Worm (Caenorhabditis elegans) whole organism, L4 larva: Measurements from ENCODE around the gene Y24F12A.1.

Source experiments
- F44E2.7 ChIP-seq: fragments of 200-800 bp; sonication (Bioruptor generic); IDR thresholded peaks from 2 replicates; pipeline ENCODE4 v2.1.2; 2022; ENCODE audit warnings: missing genetic modification characterization, missing compliant biosample characterization
- R02D3.7 ChIP-seq: fragments of 150-350 bp; sonication (generic microtip); optimal IDR thresholded peaks from 3 replicates; lab custom pipeline; 2014; ENCODE audit warnings: missing biosample characterization, missing genetic modification characterization
- Y5F2A.4 ChIP-seq: fragments of 200-800 bp; sonication (Bioruptor generic); optimal IDR thresholded peaks from 2 replicates; lab custom pipeline; 2018; ENCODE audit warnings: mild to moderate bottlenecking, missing genetic modification characterization, missing compliant biosample characterization
- aha-1 ChIP-seq: fragments of 150-350 bp; peaks from one replicate; lab custom pipeline; 2014; ENCODE audit warnings: missing biosample characterization, missing genetic modification characterization
- aly-2 ChIP-seq: sonication (generic microtip); optimal IDR thresholded peaks from 2 replicates; lab custom pipeline; 2018; ENCODE audit warnings: missing biosample characterization, missing genetic modification characterization
- attf-4 ChIP-seq: sonication (generic microtip); optimal IDR thresholded peaks from 3 replicates; lab custom pipeline; 2017; ENCODE audit warnings: missing biosample characterization, missing genetic modification characterization
- ceh-44 ChIP-seq: fragments of 200-800 bp; sonication (Bioruptor generic); IDR thresholded peaks from 2 replicates; pipeline ENCODE4 v1.3.6; 2022; ENCODE audit warnings: missing genetic modification reagents, missing genetic modification characterization, missing compliant biosample characterization
- ceh-82 ChIP-seq: sonication (generic microtip); optimal IDR thresholded peaks from 2 replicates; lab custom pipeline; 2017; ENCODE audit warnings: missing biosample characterization, missing genetic modification characterization
- ctbp-1 ChIP-seq: fragments of 200-800 bp; sonication (Bioruptor generic); IDR thresholded peaks from 2 replicates; pipeline ENCODE4 v1.3.6; 2022; ENCODE audit warnings: missing genetic modification reagents, missing genetic modification characterization, missing compliant biosample characterization
- daf-12 ChIP-seq: fragments of 150-350 bp; optimal IDR thresholded peaks from 2 replicates; lab custom pipeline; 2014; ENCODE audit warnings: missing biosample characterization, missing genetic modification reagents, missing genetic modification characterization
- daf-16 ChIP-seq, 3 experiments: sonication (generic microtip); optimal IDR thresholded peaks; 2 replicates each; lab custom pipeline; 2016 to 2017; ENCODE audit warnings: missing genetic modification characterization in 3 of 3, missing genetic modification reagents in 3 of 3, mild to moderate bottlenecking in 2 of 3, missing compliant biosample characterization in 2 of 3, missing biosample characterization in 1 of 3, moderate library complexity in 1 of 3
- daf-8 ChIP-seq: fragments of 200-800 bp; sonication (Bioruptor generic); IDR thresholded peaks from 2 replicates; pipeline ENCODE4 v1.3.6; 2022; ENCODE audit warnings: missing genetic modification characterization, missing compliant biosample characterization
- dmd-6 ChIP-seq: fragments of 200-800 bp; sonication (Bioruptor generic); IDR thresholded peaks from 2 replicates; pipeline ENCODE4 v1.3.6; 2022; ENCODE audit warnings: missing genetic modification reagents, missing genetic modification characterization, missing compliant biosample characterization
- duxl-1 ChIP-seq: sonication (generic microtip); optimal IDR thresholded peaks from 2 replicates; lab custom pipeline; 2016; ENCODE audit warnings: mild to moderate bottlenecking, missing genetic modification characterization, moderate library complexity, missing compliant biosample characterization; ENCODE audit not compliant: poor library complexity
- dve-1 ChIP-seq: sonication (generic microtip); optimal IDR thresholded peaks from 2 replicates; lab custom pipeline; 2017; ENCODE audit warnings: antibody characterized with exemption, mild to moderate bottlenecking, missing genetic modification characterization, missing compliant biosample characterization; ENCODE audit not compliant: insufficient read depth
- egl-43 ChIP-seq: fragments of 200-800 bp; sonication (Bioruptor generic); IDR thresholded peaks from 2 replicates; pipeline ENCODE4 v1.3.6; 2022; ENCODE audit warnings: missing genetic modification reagents, missing genetic modification characterization, missing compliant biosample characterization
- hlh-11 ChIP-seq: fragments of 200-800 bp; sonication (Bioruptor generic); optimal IDR thresholded peaks from 2 replicates; lab custom pipeline; 2018; ENCODE audit warnings: mild to moderate bottlenecking, missing genetic modification characterization, missing compliant biosample characterization
- hlh-30 ChIP-seq: sonication (generic microtip); optimal IDR thresholded peaks from 2 replicates; lab custom pipeline; 2017; ENCODE audit warnings: antibody characterized with exemption, mild to moderate bottlenecking, missing genetic modification characterization, missing compliant biosample characterization; ENCODE audit not compliant: insufficient read depth
- hmg-1.1 ChIP-seq: fragments of 200-800 bp; sonication (Bioruptor generic); IDR thresholded peaks from 2 replicates; pipeline ENCODE4 v1.3.6; 2022; ENCODE audit warnings: missing genetic modification reagents, missing genetic modification characterization, missing compliant biosample characterization
- mep-1 ChIP-seq: fragments of 150-350 bp; sonication (generic microtip); optimal IDR thresholded peaks from 3 replicates; lab custom pipeline; 2014; ENCODE audit warnings: missing biosample characterization, missing genetic modification characterization
- mes-2 ChIP-seq: sonication (generic microtip); optimal IDR thresholded peaks from 2 replicates; lab custom pipeline; 2016; ENCODE audit warnings: missing genotype, mild to moderate bottlenecking, missing genetic modification characterization, missing compliant biosample characterization; ENCODE audit not compliant: poor library complexity, severe bottlenecking
- nhr-10 ChIP-seq: fragments of 150-350 bp; optimal IDR thresholded peaks from 2 replicates; lab custom pipeline; 2014; ENCODE audit warnings: missing biosample characterization, missing genetic modification characterization
- nhr-237 ChIP-seq: sonication (generic microtip); optimal IDR thresholded peaks from 2 replicates; lab custom pipeline; 2017; ENCODE audit warnings: missing biosample characterization, missing genetic modification characterization
- nhr-28 ChIP-seq: fragments of 150-350 bp; optimal IDR thresholded peaks from 2 replicates; lab custom pipeline; 2014; ENCODE audit warnings: missing biosample characterization, missing genetic modification characterization
- nhr-41 ChIP-seq: fragments of 200-800 bp; sonication (Bioruptor generic); IDR thresholded peaks from 2 replicates; pipeline ENCODE4 v1.3.6; 2022; ENCODE audit warnings: missing genetic modification reagents, missing genetic modification characterization, missing compliant biosample characterization
- nhr-42 ChIP-seq: fragments of 200-800 bp; sonication (Bioruptor generic); IDR thresholded peaks from 2 replicates; pipeline ENCODE4 v1.3.6; 2022; ENCODE audit warnings: missing genetic modification characterization, missing compliant biosample characterization
- nhr-6 ChIP-seq: fragments of 150-350 bp; optimal IDR thresholded peaks from 2 replicates; lab custom pipeline; 2014; ENCODE audit warnings: missing biosample characterization, missing genetic modification characterization
- pqm-1 ChIP-seq: sonication (generic microtip); optimal IDR thresholded peaks from 2 replicates; lab custom pipeline; 2017; ENCODE audit warnings: missing biosample characterization, missing genetic modification characterization
- sdz-12 ChIP-seq: fragments of 200-800 bp; sonication (Bioruptor generic); optimal IDR thresholded peaks from 2 replicates; lab custom pipeline; 2018; ENCODE audit warnings: mild to moderate bottlenecking, missing genetic modification characterization, missing compliant biosample characterization
- set-16 ChIP-seq: fragments of 200-800 bp; sonication (Bioruptor generic); IDR thresholded peaks from 2 replicates; pipeline ENCODE4 v1.3.6; 2022; ENCODE audit warnings: missing genetic modification reagents, missing genetic modification characterization, missing compliant biosample characterization
- skn-1 ChIP-seq: fragments of 150-350 bp; optimal IDR thresholded peaks from 2 replicates; lab custom pipeline; 2014; ENCODE audit warnings: missing biosample characterization, missing genetic modification characterization
- spr-1 ChIP-seq: sonication (generic microtip); optimal IDR thresholded peaks from 2 replicates; lab custom pipeline; 2016; ENCODE audit warnings: mild to moderate bottlenecking, missing genetic modification characterization, missing compliant biosample characterization
- spr-3 ChIP-seq: fragments of 200-800 bp; sonication (Bioruptor generic); optimal IDR thresholded peaks from 2 replicates; lab custom pipeline; 2018; ENCODE audit warnings: mild to moderate bottlenecking, missing genetic modification characterization, missing compliant biosample characterization
- tra-1 ChIP-seq: fragments of 200-800 bp; sonication (Bioruptor generic); IDR thresholded peaks from 2 replicates; pipeline ENCODE4 v1.3.6; 2022; ENCODE audit warnings: missing genetic modification reagents, missing genetic modification characterization, missing compliant biosample characterization
- unc-62 ChIP-seq, 3 experiments: fragments of 150-350 bp in 1 of 3; sonication (generic microtip); optimal IDR thresholded peaks in 2 of 3; peaks in 1 of 3; 1 replicate in 1 of 3; 2 replicates in 2 of 3; lab custom pipeline; 2014 to 2017; ENCODE audit warnings: missing biosample characterization in 3 of 3, missing genetic modification characterization in 3 of 3, missing genetic modification reagents in 3 of 3, missing genotype in 1 of 3
- zip-11 ChIP-seq: fragments of 200-800 bp; sonication (Bioruptor generic); IDR thresholded peaks from 2 replicates; pipeline ENCODE4 v1.3.6; 2022; ENCODE audit warnings: missing genetic modification characterization, missing compliant biosample characterization
- zip-2 ChIP-seq: fragments of 150-350 bp; optimal IDR thresholded peaks from 2 replicates; lab custom pipeline; 2014; ENCODE audit warnings: missing biosample characterization, missing genetic modification characterization

The Y24F12A.1 gene

DNA sequence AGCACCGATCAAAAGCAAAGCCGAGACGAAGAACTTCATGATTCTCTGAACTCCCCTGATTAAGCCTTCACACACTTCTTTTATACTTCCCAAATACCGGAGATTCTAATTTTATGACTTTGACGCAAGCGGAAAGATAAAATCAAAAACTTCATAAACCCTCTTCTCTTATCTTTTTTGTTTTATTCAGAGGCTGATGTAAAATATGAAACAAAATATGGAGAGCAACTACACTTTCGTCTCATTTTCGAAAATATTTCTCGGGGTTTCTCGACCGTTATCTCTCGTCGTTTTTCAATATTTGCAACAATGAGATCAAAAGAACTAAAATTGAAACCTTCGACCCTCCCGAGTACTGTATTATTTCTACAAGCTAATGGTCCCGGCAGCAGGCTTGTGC lies 18.0 kb downstream of the Y24F12A.1 start, which contains the start of gene lys-4:
Gene lys-4 (minus strand): TSS at position 115 of the 400 bp plus-strand sequence.
- peak; percentile 30 for TF ChIP-seq hlh-11
- TF ChIP-seq dve-1 (tag; lab: Kevin White, UChicago): peak; percentile 42
- peak; percentile 40 for TF ChIP-seq dmd-6 (GFP tag; lab: Robert Waterston, UW)
- TF ChIP-seq mep-1 (tag; lab: Kevin White, UChicago): no peak
- no peak for TF ChIP-seq daf-16 (GFP tag; optimal IDR thresholded peaks at IDR 0.05; lab: Kevin White, UChicago)
- peak; percentile 33 for TF ChIP-seq daf-16 (tag; optimal IDR thresholded peaks at IDR 0.05; lab: Kevin White, UChicago)
- no peak for TF ChIP-seq skn-1
- peak; percentile 36 for TF ChIP-seq nhr-28

DNA sequence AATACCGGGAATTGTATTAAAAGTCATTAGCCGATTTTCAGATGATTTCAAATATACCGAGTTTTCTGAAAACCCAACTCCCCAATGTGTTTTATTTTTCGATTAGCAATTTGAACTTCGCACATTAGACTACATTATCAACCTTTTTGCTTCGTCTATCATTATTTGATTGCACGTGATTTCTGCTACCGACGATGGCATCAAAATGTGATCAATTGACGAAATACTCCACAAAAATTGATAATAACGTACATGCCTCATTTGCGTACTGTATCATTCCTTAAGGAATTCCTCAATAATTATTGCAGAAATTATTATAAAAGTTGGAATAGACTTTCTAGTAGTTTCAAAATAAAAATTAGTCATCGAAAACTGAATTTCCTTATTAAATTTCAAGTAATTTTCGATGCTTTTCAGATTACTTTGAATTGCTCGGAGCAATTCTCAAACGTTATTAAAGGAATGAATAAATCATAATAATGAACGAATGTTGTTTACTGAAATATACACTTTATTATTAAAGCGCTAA lies 18.8 kb downstream of the Y24F12A.1 start:
- TF ChIP-seq duxl-1 (tag; lab: Kevin White, UChicago): no peak
- peak; percentile 61 for TF ChIP-seq nhr-28
- TF ChIP-seq egl-43 (GFP tag; lab: Robert Waterston, UW): no peak
- peak; percentile 59 for TF ChIP-seq hlh-11
- no peak for TF ChIP-seq zip-2 (tag; lab: Kevin White, UChicago)
- TF ChIP-seq skn-1: no peak
- TF ChIP-seq daf-16 (GFP tag; optimal IDR thresholded peaks at IDR 0.05; lab: Kevin White, UChicago): no peak
- TF ChIP-seq daf-16 (tag; optimal IDR thresholded peaks at IDR 0.05; lab: Kevin White, UChicago): peak; percentile 37
- TF ChIP-seq ceh-44 (GFP tag; lab: Robert Waterston, UW): no peak
- TF ChIP-seq spr-3 (GFP tag; lab: Kevin White, UChicago): no peak
- no peak for TF ChIP-seq zip-11 (GFP tag; lab: Robert Waterston, UW)
- no peak for TF ChIP-seq sdz-12 (GFP tag; lab: Kevin White, UChicago)
- TF ChIP-seq F44E2.7: no peak
- no peak for TF ChIP-seq tra-1 (GFP tag; lab: Robert Waterston, UW)
- TF ChIP-seq nhr-10 (tag; lab: Kevin White, UChicago): no peak
- peak; percentile 67 for TF ChIP-seq dve-1 (tag; lab: Kevin White, UChicago)
- TF ChIP-seq aly-2 (tag; lab: Kevin White, UChicago): no peak
- no peak for TF ChIP-seq spr-1 (tag; lab: Kevin White, UChicago)
- TF ChIP-seq pqm-1 (tag; lab: Kevin White, UChicago): peak; percentile 65
- TF ChIP-seq unc-62 (GFP tag; optimal IDR thresholded peaks at IDR 0.05 in 1 of 2; lab: Kevin White, UChicago): peak in 1 of 2 experiments; percentile 88
- TF ChIP-seq unc-62 (tag; optimal IDR thresholded peaks at IDR 0.05; lab: Kevin White, UChicago): no peak
- TF ChIP-seq mes-2 (tag; lab: Kevin White, UChicago): no peak
- no peak for TF ChIP-seq hmg-1.1 (GFP tag; lab: Robert Waterston, UW)
- peak; percentile 74 for TF ChIP-seq aha-1
- peak; percentile 32 for TF ChIP-seq hlh-30
- TF ChIP-seq dmd-6 (GFP tag; lab: Robert Waterston, UW): peak; percentile 70
- no peak for TF ChIP-seq set-16 (GFP tag; lab: Robert Waterston, UW)

DNA sequence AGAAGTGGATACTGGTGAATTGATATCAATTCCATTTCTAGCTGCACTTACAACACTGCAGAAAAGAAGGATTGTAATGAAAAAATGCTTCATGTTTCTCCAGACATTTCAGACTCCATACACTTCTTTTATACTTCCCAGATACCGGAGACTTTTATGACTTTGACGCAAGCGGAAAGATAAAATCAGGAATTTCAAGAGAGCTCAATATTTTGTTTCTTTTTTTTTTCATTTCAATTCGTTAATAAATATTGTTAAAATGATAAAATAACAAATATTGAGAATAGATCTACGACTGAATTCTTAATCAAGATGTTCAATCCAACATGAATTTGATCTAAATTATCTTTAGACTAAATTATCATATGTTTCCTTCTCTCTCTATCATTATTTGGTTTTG lies 20.4 kb downstream of the Y24F12A.1 start, which contains the start of gene lys-5:
Gene lys-5 (minus strand): TSS at position 101 of the 400 bp plus-strand sequence.
- TF ChIP-seq R02D3.7 (tag; lab: Kevin White, UChicago): no peak
- TF ChIP-seq aha-1: peak; percentile 41

DNA sequence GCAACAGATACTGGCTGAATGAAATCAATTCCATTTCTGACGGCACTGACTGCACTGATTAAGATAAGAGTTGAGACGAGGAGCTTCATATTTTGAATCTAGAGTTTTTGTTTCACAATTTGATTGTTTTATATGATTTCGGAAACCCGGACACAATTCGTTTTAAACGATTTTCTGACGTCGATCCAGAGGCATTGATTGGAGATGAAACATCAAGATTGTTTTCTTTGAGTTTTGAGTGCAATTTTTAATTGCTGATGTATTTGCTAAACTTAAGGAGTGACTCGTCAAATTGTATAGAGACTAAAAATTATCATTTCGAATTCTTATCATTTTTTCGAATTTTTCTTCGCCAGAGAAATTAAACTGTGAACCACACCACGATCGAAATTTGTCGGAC lies 22.8 kb downstream of the Y24F12A.1 start, which contains the start of gene lys-6:
Gene lys-6 (minus strand): TSS at position 101 of the 400 bp plus-strand sequence.
- TF ChIP-seq nhr-41 (GFP tag; lab: Robert Waterston, UW) (no peak), daf-8 (no peak), nhr-6 (no peak), nhr-42 (GFP tag; lab: Robert Waterston, UW) (no peak), Y5F2A.4 (GFP tag; lab: Kevin White, UChicago) (no peak), mes-2 (tag; lab: Kevin White, UChicago) (no peak), nhr-237 (tag; lab: Kevin White, UChicago) (no peak), spr-3 (GFP tag; lab: Kevin White, UChicago) (no peak), hlh-11 (no peak), ctbp-1 (GFP tag; lab: Robert Waterston, UW) (no peak), daf-12 (tag; lab: Kevin White, UChicago) (no peak), attf-4 (tag; lab: Kevin White, UChicago) (no peak), ceh-82 (tag; lab: Kevin White, UChicago) (no peak), hmg-1.1 (GFP tag; lab: Robert Waterston, UW) (no peak)
